Worm (Caenorhabditis elegans) whole organism, L2 larva: Measurements from ENCODE around the gene nlp-11.

Experiments used
- C34F6.9 ChIP-seq: fragments of 150-350 bp; optimal IDR thresholded peaks from 2 replicates; lab custom pipeline; 2014; ENCODE audit warnings: missing biosample characterization, missing genetic modification characterization
- F13H6.1 ChIP-seq: sonication (generic microtip); optimal IDR thresholded peaks from 2 replicates; lab custom pipeline; 2016; ENCODE audit warnings: missing genetic modification characterization, missing compliant biosample characterization
- Y55F3AM.14 ChIP-seq: fragments of 200-800 bp; sonication (Bioruptor generic); optimal IDR thresholded peaks from 2 replicates; lab custom pipeline; 2018; ENCODE audit warnings: mild to moderate bottlenecking, missing genetic modification characterization, missing compliant biosample characterization
- alr-1 ChIP-seq: fragments of 150-350 bp; optimal IDR thresholded peaks from 2 replicates; lab custom pipeline; 2014; ENCODE audit warnings: missing biosample characterization, missing genetic modification characterization
- aly-2 ChIP-seq: fragments of 150-350 bp; optimal IDR thresholded peaks from 2 replicates; lab custom pipeline; 2014; ENCODE audit warnings: missing biosample characterization, missing genetic modification characterization
- ama-1 ChIP-seq: fragments of 150-350 bp; optimal IDR thresholded peaks from 2 replicates; lab custom pipeline; 2018; ENCODE audit warnings: inconsistent platforms
- blmp-1 ChIP-seq: sonication (generic microtip); optimal IDR thresholded peaks from 2 replicates; lab custom pipeline; 2017; ENCODE audit warnings: missing genetic modification characterization, mild to moderate bottlenecking, missing compliant biosample characterization, antibody characterized with exemption, moderate library complexity; ENCODE audit not compliant: insufficient read depth
- ceh-16 ChIP-seq: fragments of 150-350 bp; optimal IDR thresholded peaks from 2 replicates; lab custom pipeline; 2014; ENCODE audit warnings: missing biosample characterization, missing genetic modification characterization
- crh-2 ChIP-seq: sonication (generic microtip); optimal IDR thresholded peaks from 2 replicates; lab custom pipeline; 2017; ENCODE audit warnings: missing biosample characterization, missing genetic modification characterization
- egl-27 ChIP-seq: sonication (generic microtip); optimal IDR thresholded peaks from 3 replicates; lab custom pipeline; 2017; ENCODE audit warnings: missing biosample characterization, missing genetic modification reagents, missing genetic modification characterization
- elt-1 ChIP-seq: fragments of 150-350 bp; optimal IDR thresholded peaks from 2 replicates; lab custom pipeline; 2014; ENCODE audit warnings: missing biosample characterization, missing genetic modification characterization
- elt-3 ChIP-seq: sonication (generic microtip); optimal IDR thresholded peaks from 2 replicates; lab custom pipeline; 2017; ENCODE audit warnings: missing biosample characterization, missing genetic modification characterization
- fos-1 ChIP-seq: fragments of 150-350 bp; optimal IDR thresholded peaks from 2 replicates; lab custom pipeline; 2014; ENCODE audit warnings: missing biosample characterization, missing genetic modification characterization
- gmeb-1 ChIP-seq: fragments of 150-350 bp; optimal IDR thresholded peaks from 2 replicates; lab custom pipeline; 2014; ENCODE audit warnings: missing biosample characterization, missing genetic modification characterization
- lin-11 ChIP-seq: fragments of 150-350 bp; sonication (generic microtip); optimal IDR thresholded peaks from 2 replicates; lab custom pipeline; 2014; ENCODE audit warnings: missing biosample characterization, missing genetic modification characterization, inconsistent platforms, mixed read lengths
- lin-13 ChIP-seq: fragments of 150-350 bp; optimal IDR thresholded peaks from 2 replicates; lab custom pipeline; 2014; ENCODE audit warnings: missing biosample characterization, missing genetic modification reagents, missing genetic modification characterization
- lin-39 ChIP-seq: fragments of 150-350 bp; optimal IDR thresholded peaks from 2 replicates; lab custom pipeline; 2014; ENCODE audit warnings: missing biosample characterization, missing genetic modification reagents, missing genetic modification characterization
- lsy-2 ChIP-seq, 2 experiments: fragments of 150-350 bp in 1 of 2; sonication (generic microtip) in 1 of 2; optimal IDR thresholded peaks; 2 replicates each; lab custom pipeline; 2014 to 2017; ENCODE audit warnings: missing biosample characterization in 2 of 2, missing genetic modification characterization in 2 of 2
- mab-5 ChIP-seq: fragments of 150-350 bp; optimal IDR thresholded peaks from 2 replicates; lab custom pipeline; 2014; ENCODE audit warnings: missing biosample characterization, missing genetic modification characterization
- mbf-1 ChIP-seq: sonication (generic microtip); optimal IDR thresholded peaks from 2 replicates; lab custom pipeline; 2017; ENCODE audit warnings: missing biosample characterization, missing genetic modification characterization
- nhr-10 ChIP-seq: sonication (generic microtip); optimal IDR thresholded peaks from 2 replicates; lab custom pipeline; 2017; ENCODE audit warnings: missing biosample characterization, missing genetic modification characterization
- nhr-11 ChIP-seq: fragments of 150-350 bp; optimal IDR thresholded peaks from 2 replicates; lab custom pipeline; 2014; ENCODE audit warnings: missing biosample characterization, missing genetic modification characterization
- nhr-12 ChIP-seq: fragments of 150-350 bp; optimal IDR thresholded peaks from 2 replicates; lab custom pipeline; 2014; ENCODE audit warnings: missing biosample characterization, missing genetic modification characterization
- nhr-129 ChIP-seq: fragments of 150-350 bp; optimal IDR thresholded peaks from 2 replicates; lab custom pipeline; 2014; ENCODE audit warnings: missing biosample characterization, missing genetic modification characterization
- nhr-237 ChIP-seq: fragments of 150-350 bp; optimal IDR thresholded peaks from 2 replicates; lab custom pipeline; 2014; ENCODE audit warnings: missing biosample characterization, missing genetic modification characterization
- nhr-25 ChIP-seq: fragments of 150-350 bp; sonication (generic microtip); optimal IDR thresholded peaks from 3 replicates; lab custom pipeline; 2014; ENCODE audit warnings: missing biosample characterization, missing genetic modification characterization
- skn-1 ChIP-seq: sonication (generic microtip); optimal IDR thresholded peaks from 2 replicates; lab custom pipeline; 2017; ENCODE audit warnings: missing biosample characterization, missing genetic modification characterization
- sma-3 ChIP-seq: sonication (generic microtip); optimal IDR thresholded peaks from 2 replicates; lab custom pipeline; 2016; ENCODE audit warnings: missing genetic modification reagents, missing genetic modification characterization, missing compliant biosample characterization
- sma-9 ChIP-seq, 2 experiments: fragments of 150-350 bp in 1 of 2; sonication (generic microtip) in 1 of 2; optimal IDR thresholded peaks; 2 replicates each; lab custom pipeline; 2014 to 2016; ENCODE audit warnings: missing genetic modification characterization in 2 of 2, mild to moderate bottlenecking in 1 of 2, missing biosample characterization in 1 of 2, missing compliant biosample characterization in 1 of 2, missing genetic modification reagents in 1 of 2, moderate library complexity in 1 of 2
- snpc-4 ChIP-seq: fragments of 150-350 bp; optimal IDR thresholded peaks from 2 replicates; lab custom pipeline; 2014; ENCODE audit warnings: missing biosample characterization, missing genetic modification characterization
- unc-55 ChIP-seq: fragments of 150-350 bp; sonication (generic microtip); optimal IDR thresholded peaks from 3 replicates; lab custom pipeline; 2014; ENCODE audit warnings: missing biosample characterization, missing genetic modification reagents, missing genetic modification characterization
- unc-62 ChIP-seq: fragments of 150-350 bp; optimal IDR thresholded peaks from 2 replicates; lab custom pipeline; 2014; ENCODE audit warnings: missing biosample characterization, missing genetic modification reagents, missing genetic modification characterization
- zag-1 ChIP-seq: fragments of 150-350 bp; optimal IDR thresholded peaks from 2 replicates; lab custom pipeline; 2014; ENCODE audit warnings: missing biosample characterization, missing genetic modification characterization
- ztf-1 ChIP-seq: fragments of 200-800 bp; sonication (Bioruptor generic); conservative IDR thresholded peaks from 2 replicates; pipeline ENCODE4 v1.3.6; 2022; ENCODE audit warnings: missing genetic modification characterization, missing compliant biosample characterization
- ztf-4 ChIP-seq: fragments of 150-350 bp; optimal IDR thresholded peaks from 2 replicates; lab custom pipeline; 2014; ENCODE audit warnings: missing biosample characterization, missing genetic modification characterization

Gene nlp-11

DNA sequence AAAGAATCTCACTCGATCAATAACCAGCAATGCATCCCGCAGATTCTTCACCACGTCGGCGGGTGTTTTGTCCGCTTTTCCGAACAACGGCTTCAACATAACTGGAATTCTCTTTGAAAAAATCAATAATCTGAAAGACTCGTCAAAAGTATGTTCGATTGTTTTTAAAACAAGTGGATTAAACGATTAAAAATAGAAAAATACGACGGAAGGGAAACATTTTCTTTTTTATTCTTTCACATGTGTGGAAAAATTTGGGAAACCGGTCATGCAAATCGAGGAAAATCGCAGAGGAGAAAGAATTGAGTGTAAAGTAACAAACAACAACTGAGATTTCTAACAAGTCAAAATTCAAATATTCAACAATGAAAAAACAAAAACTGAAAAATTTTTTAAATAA, 11.9 kb upstream of the nlp-11 start, which contains the start of gene mop-25.2:
TSS of gene mop-25.2 (minus strand) at position 101 of the 400 bp plus-strand sequence.
- TF ChIP-seq lin-13 (no peak), ceh-16 (tag; lab: Kevin White, UChicago) (no peak), F13H6.1 (tag; lab: Kevin White, UChicago) (no peak), sma-9 (GFP tag; optimal IDR thresholded peaks at IDR 0.05; lab: Kevin White, UChicago) (no peak), sma-9 (tag; optimal IDR thresholded peaks at IDR 0.05; lab: Kevin White, UChicago) (no peak), nhr-11 (tag; lab: Kevin White, UChicago) (no peak), nhr-25 (tag; lab: Kevin White, UChicago) (no peak), mab-5 (tag; lab: Kevin White, UChicago) (no peak)
- TF ChIP-seq, all 48 proteins: peak for 0

DNA sequence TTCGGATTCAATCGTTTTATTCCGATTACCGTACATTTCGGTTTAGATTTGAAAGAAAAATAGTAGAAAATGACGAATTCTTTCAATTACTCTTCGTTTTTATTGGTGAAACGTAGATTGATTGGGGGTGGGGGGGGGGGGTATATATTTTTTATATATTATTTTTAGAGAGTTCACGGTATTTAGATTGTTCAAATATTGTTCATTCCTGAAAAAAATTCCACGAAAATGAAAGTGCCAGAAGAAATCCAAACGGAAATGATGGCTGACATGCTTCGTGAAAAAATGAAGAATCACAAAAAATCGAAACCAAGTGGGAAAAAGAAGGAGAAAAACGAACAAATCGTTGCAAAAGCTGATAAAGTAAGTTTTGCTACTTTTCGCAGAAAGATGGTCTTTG, 8.6 kb upstream of the nlp-11 start, which contains the start of the genes Y53C12A.8 and Y53C12A.7:
TSS of gene Y53C12A.8 (minus strand) at position 101 of the 400 bp plus-strand sequence.
TSS of gene Y53C12A.7 (plus strand) at position 181 of the 400 bp plus-strand sequence.
- TF ChIP-seq fos-1 (tag; lab: Kevin White, UChicago) (no peak), crh-2 (tag; lab: Kevin White, UChicago) (no peak), zag-1 (no peak), aly-2 (no peak), lin-11 (tag; lab: Kevin White, UChicago) (no peak), nhr-237 (no peak), lin-13 (no peak), mbf-1 (tag; lab: Kevin White, UChicago) (no peak), ztf-1 (no peak), F13H6.1 (tag; lab: Kevin White, UChicago) (no peak)

DNA sequence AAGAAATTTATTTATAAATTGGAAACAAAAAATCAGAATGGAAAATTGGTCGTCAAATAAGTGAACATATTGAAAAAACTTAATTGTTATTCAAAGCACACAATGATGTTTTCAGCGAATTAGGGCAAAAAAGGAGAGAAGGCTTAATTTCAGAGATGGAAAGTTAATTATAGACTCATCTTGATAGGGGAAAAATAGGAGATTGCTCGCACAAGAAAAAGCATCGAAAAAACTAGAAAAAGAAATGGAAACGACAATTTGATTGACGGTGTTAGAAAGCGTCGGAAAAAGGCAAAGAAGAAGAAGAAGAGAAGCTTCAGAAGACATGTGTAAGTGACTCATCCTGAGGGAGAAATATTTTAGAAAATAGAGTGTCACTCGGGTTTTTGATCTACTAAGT, 4.2 kb upstream of the nlp-11 start:
- TF ChIP-seq alr-1 (no peak), unc-62 (no peak), ztf-1 (no peak), sma-9 (GFP tag; optimal IDR thresholded peaks at IDR 0.05; lab: Kevin White, UChicago) (peak; percentile 15), sma-9 (tag; optimal IDR thresholded peaks at IDR 0.05; lab: Kevin White, UChicago) (no peak), zag-1 (peak; percentile 7), lsy-2 (tag; optimal IDR thresholded peaks at IDR 0.05; lab: Kevin White, UChicago) (peak in 1 of 2 experiments; percentile 30), fos-1 (tag; lab: Kevin White, UChicago) (no peak)

DNA sequence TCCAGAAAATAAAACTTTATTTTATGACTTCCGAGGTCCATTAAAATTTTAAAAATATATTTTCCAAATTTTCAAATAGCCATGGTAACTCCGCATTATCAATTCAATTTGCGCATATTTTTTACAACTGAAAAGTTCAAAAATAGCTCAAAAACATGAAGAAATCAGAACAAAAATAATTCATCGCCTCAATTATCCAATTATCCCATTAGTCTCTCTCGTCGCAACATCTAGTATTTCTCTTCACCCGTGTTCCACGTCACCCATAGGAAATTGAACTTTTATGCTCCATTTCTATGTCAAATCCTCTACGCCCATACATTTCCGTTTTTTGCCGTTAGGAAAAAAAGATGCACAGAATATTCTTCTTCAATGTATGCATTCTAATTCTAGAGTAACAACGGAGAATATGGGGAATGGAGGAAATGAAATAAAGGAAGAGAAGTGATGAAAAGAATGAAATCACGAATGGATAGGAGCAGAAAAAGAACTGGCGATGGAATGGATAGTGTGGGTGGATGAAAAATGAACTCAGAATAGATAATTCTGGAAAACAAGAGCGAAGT, 1.6 kb downstream of the nlp-11 start:
- TF ChIP-seq elt-3 (tag; lab: Kevin White, UChicago) (no peak), sma-9 (GFP tag; optimal IDR thresholded peaks at IDR 0.05; lab: Kevin White, UChicago) (peak; percentile 9), sma-9 (tag; optimal IDR thresholded peaks at IDR 0.05; lab: Kevin White, UChicago) (no peak), lsy-2 (tag; optimal IDR thresholded peaks at IDR 0.05; lab: Kevin White, UChicago) (peak in 1 of 2 experiments; percentile 10), nhr-129 (tag; lab: Kevin White, UChicago) (no peak), egl-27 (peak; percentile 33), C34F6.9 (tag; lab: Kevin White, UChicago) (peak; percentile 21), crh-2 (tag; lab: Kevin White, UChicago) (peak; percentile 48)

DNA sequence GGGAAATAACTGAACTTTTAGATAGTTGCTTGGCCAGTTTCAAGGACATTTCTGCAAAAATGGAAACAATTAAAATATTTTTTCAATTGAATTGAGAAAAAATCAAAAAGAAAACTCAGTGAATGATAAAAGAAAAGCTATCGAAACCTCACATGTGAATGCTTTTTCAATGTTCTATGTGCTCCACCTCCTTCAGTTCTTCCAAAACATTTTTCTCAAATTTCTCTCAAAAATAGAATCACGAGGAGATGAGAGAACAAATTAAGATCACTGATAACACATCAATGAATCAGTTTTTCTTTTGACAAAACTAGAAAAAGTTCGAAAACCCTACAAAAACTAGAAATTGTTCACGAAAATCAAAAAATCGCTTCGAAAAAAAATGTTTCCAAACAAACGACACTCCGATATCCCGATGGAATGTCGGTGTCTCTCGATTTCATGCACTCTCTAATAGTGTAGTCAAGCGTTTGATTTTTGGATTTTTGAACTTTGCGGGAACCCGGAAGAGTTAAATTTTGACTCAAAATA, 5.0 kb downstream of the nlp-11 start, which contains the start of gene ZK1320.9:
TSS of gene ZK1320.9 (minus strand) at position 51 of the 531 bp plus-strand sequence.
- TF ChIP-seq lin-13 (no peak), skn-1 (tag; lab: Kevin White, UChicago) (no peak), elt-1 (tag; lab: Kevin White, UChicago) (no peak), lsy-2 (tag; optimal IDR thresholded peaks at IDR 0.05; lab: Kevin White, UChicago) (peak in 1 of 2 experiments; percentile 46), nhr-12 (tag; lab: Kevin White, UChicago) (no peak), C34F6.9 (tag; lab: Kevin White, UChicago) (peak; percentile 19), nhr-129 (tag; lab: Kevin White, UChicago) (peak; percentile 34), fos-1 (tag; lab: Kevin White, UChicago) (peak; percentile 47), sma-9 (GFP tag; optimal IDR thresholded peaks at IDR 0.05; lab: Kevin White, UChicago) (peak; percentile 33), sma-9 (tag; optimal IDR thresholded peaks at IDR 0.05; lab: Kevin White, UChicago) (no peak), zag-1 (no peak), crh-2 (tag; lab: Kevin White, UChicago) (peak; percentile 8), gmeb-1 (tag; lab: Kevin White, UChicago) (peak; percentile 28), unc-55 (GFP tag; lab: Kevin White, UChicago) (peak; percentile 25)

DNA sequence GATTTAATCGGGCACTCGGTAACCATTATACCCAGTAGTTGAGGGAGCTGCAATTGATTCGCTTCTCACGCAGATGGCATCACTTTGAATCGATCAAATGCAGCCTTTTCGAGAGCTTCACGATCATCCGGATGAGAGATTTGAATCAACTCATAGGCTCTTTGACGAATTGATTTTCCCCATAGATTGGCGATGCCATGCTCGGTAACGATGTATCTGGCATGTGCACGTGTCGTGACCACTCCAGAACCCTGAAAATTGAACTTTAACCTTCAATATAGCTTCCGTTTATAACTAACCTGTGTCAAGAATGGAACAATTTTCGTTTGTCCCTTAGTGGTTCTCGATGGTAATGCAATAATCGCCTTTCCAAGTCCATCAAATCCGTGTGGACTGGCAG, 7.6 kb downstream of the nlp-11 start:
- no peak for TF ChIP-seq elt-1 (tag; lab: Kevin White, UChicago)
- no peak for TF ChIP-seq snpc-4 (tag; lab: Kevin White, UChicago)
- TF ChIP-seq lsy-2 (tag; optimal IDR thresholded peaks at IDR 0.05; lab: Kevin White, UChicago) = no peak
- TF ChIP-seq unc-62 = no peak
- TF ChIP-seq sma-9 (GFP tag; optimal IDR thresholded peaks at IDR 0.05; lab: Kevin White, UChicago) = no peak
- no peak for TF ChIP-seq sma-9 (tag; optimal IDR thresholded peaks at IDR 0.05; lab: Kevin White, UChicago)
- TF ChIP-seq lin-39 = no peak
- TF ChIP-seq ztf-4 = no peak
- no peak for TF ChIP-seq sma-3
- no peak for TF ChIP-seq blmp-1 (tag; lab: Kevin White, UChicago)
- TF ChIP-seq alr-1 = no peak
- no peak for TF ChIP-seq zag-1
- no peak for TF ChIP-seq unc-55 (GFP tag; lab: Kevin White, UChicago)
- TF ChIP-seq elt-3 (tag; lab: Kevin White, UChicago) = no peak
- TF ChIP-seq C34F6.9 (tag; lab: Kevin White, UChicago) = no peak
- no peak for TF ChIP-seq nhr-10 (tag; lab: Kevin White, UChicago)
- no peak for TF ChIP-seq Y55F3AM.14
- TF ChIP-seq mab-5 (tag; lab: Kevin White, UChicago) = no peak
- no peak for TF ChIP-seq nhr-12 (tag; lab: Kevin White, UChicago)
- no peak for TF ChIP-seq ama-1
- TF ChIP-seq nhr-25 (tag; lab: Kevin White, UChicago) = no peak
